Worm (Caenorhabditis elegans) whole organism, mixed stage, embryonic: Measurements from ENCODE around the gene F57A8.6.

Source experiments
- cnd-1 ChIP-seq: fragments of 200-800 bp; sonication (Bioruptor generic); optimal IDR thresholded peaks from 2 replicates; lab custom pipeline; 2018; ENCODE audit warnings: mild to moderate bottlenecking, missing genetic modification characterization, missing compliant biosample characterization
- elt-3 ChIP-seq: fragments of 150-350 bp; optimal IDR thresholded peaks from 2 replicates; lab custom pipeline; 2014; ENCODE audit warnings: missing biosample characterization, missing genetic modification characterization
- flh-1 ChIP-seq: fragments of 200-800 bp; sonication (Bioruptor generic); optimal IDR thresholded peaks from 2 replicates; lab custom pipeline; 2018; ENCODE audit warnings: mild to moderate bottlenecking, missing genetic modification characterization, moderate library complexity, missing compliant biosample characterization
- ham-2 ChIP-seq: fragments of 200-800 bp; sonication (Bioruptor generic); optimal IDR thresholded peaks from 2 replicates; lab custom pipeline; 2018; ENCODE audit warnings: mild to moderate bottlenecking, missing genetic modification characterization, missing compliant biosample characterization
- lsy-2 ChIP-seq: fragments of 150-350 bp; optimal IDR thresholded peaks from 2 replicates; lab custom pipeline; 2014; ENCODE audit warnings: missing biosample characterization, missing genetic modification characterization
- nhr-2 ChIP-seq: fragments of 150-350 bp; optimal IDR thresholded peaks from 2 replicates; lab custom pipeline; 2014; ENCODE audit warnings: missing biosample characterization, missing genetic modification characterization
- pha-4 ChIP-seq: fragments of 150-350 bp; optimal IDR thresholded peaks from 2 replicates; lab custom pipeline; 2018; ENCODE audit warnings: missing biosample characterization, missing genetic modification reagents, missing genetic modification characterization
- snpc-4 ChIP-seq: fragments of 150-350 bp; optimal IDR thresholded peaks from 2 replicates; lab custom pipeline; 2014; ENCODE audit warnings: missing biosample characterization, missing genetic modification characterization
- sptf-1 ChIP-seq: sonication (generic microtip); optimal IDR thresholded peaks from 2 replicates; lab custom pipeline; 2017; ENCODE audit warnings: mild to moderate bottlenecking, missing genetic modification characterization, moderate library complexity, missing compliant biosample characterization
- unc-62 ChIP-seq: fragments of 150-350 bp; optimal IDR thresholded peaks from 2 replicates; lab custom pipeline; 2014; ENCODE audit warnings: missing biosample characterization, missing genetic modification reagents, missing genetic modification characterization

DNA sequence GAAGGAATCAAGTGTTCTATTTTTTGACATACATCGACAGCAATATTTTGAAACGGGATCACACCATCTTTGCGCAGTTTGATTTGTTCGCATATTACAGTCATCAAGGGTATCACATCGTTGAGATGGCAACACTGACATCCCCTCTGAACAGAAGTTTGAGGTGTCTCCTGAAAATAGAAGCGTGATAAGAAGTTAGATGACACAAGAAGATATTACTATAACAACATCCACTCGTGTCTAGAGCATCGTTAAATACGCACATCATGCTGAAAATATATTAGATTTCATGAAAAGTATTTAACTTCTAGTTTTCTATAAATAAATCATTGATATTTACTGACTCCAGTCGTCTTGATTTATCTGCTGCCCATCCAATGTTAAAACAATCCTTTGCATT, 972 bp downstream of the F57A8.6 start:
- no peak for TF ChIP-seq pha-4 (tag; lab: Kevin White, UChicago)
- no peak for TF ChIP-seq nhr-2
- no peak for TF ChIP-seq unc-62 (GFP tag; lab: Kevin White, UChicago)
- TF ChIP-seq lsy-2 (tag; lab: Kevin White, UChicago), result no peak
- TF ChIP-seq elt-3 (tag; lab: Kevin White, UChicago), result no peak
- no peak for TF ChIP-seq flh-1 (GFP tag; lab: Kevin White, UChicago)
- TF ChIP-seq snpc-4 (tag; lab: Kevin White, UChicago), result no peak
- TF ChIP-seq cnd-1 (tag; lab: Kevin White, UChicago), result no peak
- TF ChIP-seq sptf-1 (tag; lab: Kevin White, UChicago), result no peak
- no peak for TF ChIP-seq ham-2 (GFP tag; lab: Kevin White, UChicago)
